Fruit fly (Drosophila melanogaster): ENCODE data around the gene CG8087.

The CG8087 gene

dm6 chr3R:14590753-14591535 is 26.3 kb upstream of the CG8087 start (continued):
- TF ChIP-seq CG34224 (GFP tag; IDR thresholded peaks at IDR 0.05; ENCODE audit: partially characterized antibody), result no peak
- TF ChIP-seq CG10431 (GFP tag; optimal IDR thresholded peaks at IDR 0.05), result peak; percentile 69
- peak; percentile 56 for TF ChIP-seq CG4730 (GFP tag; IDR thresholded peaks at IDR 0.05)
- TF ChIP-seq Dip2 (GFP tag; IDR thresholded peaks at IDR 0.05), result no peak
- peak; percentile 37; the same call in 1 of the 2 replicates for TF ChIP-seq CG7372 (GFP tag; IDR thresholded peaks at IDR 0.05)
- TF ChIP-seq CG11456 (GFP tag; IDR thresholded peaks at IDR 0.05), result 0 out of 3 replicates have a peak, but pooled peaks have one; percentile 49
- peak in 1 of 3 experiments; percentile 92 for TF ChIP-seq Stat92E (GFP tag; optimal IDR thresholded peaks at IDR 0.05)
- peak; percentile 78 for TF ChIP-seq CG11723 (GFP tag; optimal IDR thresholded peaks at IDR 0.05)
- peak; percentile 85 for TF ChIP-seq tap (tag; optimal IDR thresholded peaks at IDR 0.05)
- peak; percentile 93 for TF ChIP-seq sens (GFP tag)
- TF ChIP-seq Pdp1 (GFP tag; optimal IDR thresholded peaks at IDR 0.05), result peak; percentile 28 to 54
- no peak for TF ChIP-seq tx (GFP tag; optimal IDR thresholded peaks at IDR 0.05)
- no peak for TF ChIP-seq ftz-f1 (GFP tag; optimal IDR thresholded peaks at IDR 0.05)
- no peak for TF ChIP-seq CG4282 (GFP tag; optimal IDR thresholded peaks at IDR 0.05)
- peak; percentile 71 for TF ChIP-seq peb (GFP tag; IDR thresholded peaks at IDR 0.05)
- TF ChIP-seq CG3407 (GFP tag; optimal IDR thresholded peaks at IDR 0.05), result peak; percentile 87
- peak; percentile 93 for TF ChIP-seq az2 (GFP tag; optimal IDR thresholded peaks at IDR 0.05)
- TF ChIP-seq NC2α (GFP tag; optimal IDR thresholded peaks at IDR 0.05), result no peak
- no peak for TF ChIP-seq zen2 (GFP tag; IDR thresholded peaks at IDR 0.05; ENCODE audit: partially characterized antibody)
- no peak for TF ChIP-seq corto (GFP tag; optimal IDR thresholded peaks at IDR 0.05)
- no peak for TF ChIP-seq CG10321 (GFP tag; IDR thresholded peaks at IDR 0.05)
- peak in 1 of 2 experiments; percentile 89 for TF ChIP-seq eve (GFP tag; optimal IDR thresholded peaks at IDR 0.05)
- peak; percentile 44 for TF ChIP-seq CG8281 (tag; optimal IDR thresholded peaks at IDR 0.05)
- no peak for TF ChIP-seq Doc3 (GFP tag; IDR thresholded peaks at IDR 0.05; ENCODE audit: partially characterized antibody)
- peak; percentile 39 for TF ChIP-seq CG17802 (tag; optimal IDR thresholded peaks at IDR 0.05)
- TF ChIP-seq CG8290 (GFP tag; optimal IDR thresholded peaks at IDR 0.05), result peak; percentile 77
- peak in 1 of 2 experiments; percentile 77 for TF ChIP-seq CG8290 (tag; optimal IDR thresholded peaks at IDR 0.05)
- peak; percentile 77 for TF ChIP-seq CG8359 (GFP tag; optimal IDR thresholded peaks at IDR 0.05; ENCODE audit: borderline replicate concordance)
- peak; percentile 15 for TF ChIP-seq CG16863 (GFP tag; optimal IDR thresholded peaks at IDR 0.05)
- TF ChIP-seq CG10209 (GFP tag; optimal IDR thresholded peaks at IDR 0.05), result peak; percentile 88
- TF ChIP-seq Sry-δ (GFP tag; optimal IDR thresholded peaks at IDR 0.05), result no peak
- TF ChIP-seq insv (GFP tag; optimal IDR thresholded peaks at IDR 0.05), result peak in 1 of 2 experiments; percentile 9
- peak; percentile 59 for TF ChIP-seq ind (GFP tag; optimal IDR thresholded peaks at IDR 0.05)
- TF ChIP-seq CG10462 (GFP tag; optimal IDR thresholded peaks at IDR 0.05), result peak; percentile 84
- peak; percentile 99 for TF ChIP-seq dmrt11E (tag; optimal IDR thresholded peaks at IDR 0.05)
- no peak for TF ChIP-seq CG2199 (GFP tag; IDR thresholded peaks at IDR 0.05)
- TF ChIP-seq CG12744 (GFP tag; optimal IDR thresholded peaks at IDR 0.05), result no peak
- peak; percentile 72; the same call in 1 of the 2 replicates for TF ChIP-seq HLH3B (GFP tag; IDR thresholded peaks at IDR 0.05)
- no peak for TF ChIP-seq CG13624 (GFP tag; optimal IDR thresholded peaks at IDR 0.05)
- TF ChIP-seq wor (GFP tag; IDR thresholded peaks at IDR 0.05), result peak; percentile 76
- TF ChIP-seq gcm2 (GFP tag; optimal IDR thresholded peaks at IDR 0.05), result no peak
- peak in 1 of 2 experiments; percentile 27 for TF ChIP-seq crp (GFP tag; optimal IDR thresholded peaks at IDR 0.05)
- no peak for TF ChIP-seq fu2 (GFP tag; optimal IDR thresholded peaks at IDR 0.05)
- no peak for TF ChIP-seq hbn (GFP tag; IDR thresholded peaks at IDR 0.05; ENCODE audit: partially characterized antibody)
- TF ChIP-seq CG10267 (tag; optimal IDR thresholded peaks at IDR 0.05), result peak; percentile 93
- peak in 1 of 2 experiments; percentile 74 for TF ChIP-seq tll (GFP tag; optimal IDR thresholded peaks at IDR 0.05)
- no peak for TF ChIP-seq CG6854 (GFP tag; optimal IDR thresholded peaks at IDR 0.05)
- TF ChIP-seq seq (GFP tag; IDR thresholded peaks at IDR 0.05), result peak; percentile 47; the same call in 1 of the 2 replicates

Measured in whole organism, embryonic.